Fruit fly (Drosophila melanogaster) whole organism, embryonic: Measurements from ENCODE around the gene ppk24.

ENCODE experiments used
- Atf-2 ChIP-seq: fragments of 200-800 bp; sonication (Bioruptor generic); optimal IDR thresholded peaks from 2 replicates; lab custom pipeline; 2016; ENCODE audit warnings: missing biosample characterization, missing genetic modification characterization
- Blimp-1 ChIP-seq: fragments of 200-800 bp; sonication (Bioruptor generic); optimal IDR thresholded peaks from 3 replicates; lab custom pipeline; 2018; ENCODE audit warnings: missing biosample characterization, missing genetic modification characterization, mild to moderate bottlenecking, moderate library complexity, missing genetic modification reagents
- CG1024 ChIP-seq: fragments of 200-800 bp; sonication (Bioruptor generic); IDR thresholded peaks from 2 replicates; pipeline ENCODE4 v1.3.6; 2022; ENCODE audit warnings: missing biosample characterization, missing genetic modification characterization
- CG11247 ChIP-seq: fragments of 200-800 bp; sonication (Bioruptor generic); IDR thresholded peaks from 2 replicates; pipeline ENCODE4 v1.3.6; 2022; ENCODE audit warnings: missing biosample characterization, missing genetic modification characterization
- CG11398 ChIP-seq: fragments of 200-800 bp; sonication (Bioruptor generic); optimal IDR thresholded peaks from 2 replicates; lab custom pipeline; 2016; ENCODE audit warnings: missing biosample characterization, missing genetic modification characterization
- CG12744 ChIP-seq: fragments of 200-800 bp; sonication (Bioruptor generic); optimal IDR thresholded peaks from 2 replicates; lab custom pipeline; 2016; ENCODE audit warnings: missing biosample characterization, missing genetic modification characterization
- CG12942 ChIP-seq: fragments of 200-800 bp; sonication (Bioruptor generic); optimal IDR thresholded peaks from 3 replicates; lab custom pipeline; 2016; ENCODE audit warnings: missing biosample characterization, missing genetic modification characterization
- CG13296 ChIP-seq: fragments of 200-800 bp; sonication (Bioruptor generic); optimal IDR thresholded peaks from 3 replicates; lab custom pipeline; 2018; ENCODE audit warnings: missing biosample characterization, mild to moderate bottlenecking, missing genetic modification characterization
- CG15479 ChIP-seq: fragments of 200-800 bp; sonication (Bioruptor generic); optimal IDR thresholded peaks from 3 replicates; lab custom pipeline; 2019; ENCODE audit warnings: missing biosample characterization, mild to moderate bottlenecking, missing genetic modification characterization, moderate library complexity
- CG33213 ChIP-seq: fragments of 200-800 bp; sonication (Bioruptor generic); optimal IDR thresholded peaks from 3 replicates; lab custom pipeline; 2016; ENCODE audit warnings: missing biosample characterization, missing genetic modification characterization
- CG33557 ChIP-seq: fragments of 200-800 bp; sonication (Bioruptor generic); optimal IDR thresholded peaks from 2 replicates; lab custom pipeline; 2019; ENCODE audit warnings: missing biosample characterization, mild to moderate bottlenecking, missing genetic modification characterization, moderate library complexity
- CG4328 ChIP-seq: fragments of 200-800 bp; sonication (Bioruptor generic); optimal IDR thresholded peaks from 3 replicates; lab custom pipeline; 2017; ENCODE audit warnings: missing biosample characterization, missing genetic modification reagents, missing genetic modification characterization
- CG4360 ChIP-seq: fragments of 200-800 bp; sonication (Bioruptor generic); IDR thresholded peaks from 2 replicates; pipeline ENCODE4 v1.3.6; 2022; ENCODE audit warnings: missing biosample characterization, missing genetic modification characterization
- CG4854 ChIP-seq: fragments of 200-800 bp; sonication (Bioruptor generic); optimal IDR thresholded peaks from 2 replicates; lab custom pipeline; 2016; ENCODE audit warnings: missing biosample characterization, missing genetic modification characterization, inconsistent platforms
- CG5245 ChIP-seq: fragments of 200-800 bp; sonication (Bioruptor generic); optimal IDR thresholded peaks from 3 replicates; lab custom pipeline; 2016; ENCODE audit warnings: missing biosample characterization, missing genetic modification characterization
- CG6813 ChIP-seq: fragments of 200-800 bp; sonication (Bioruptor generic); optimal IDR thresholded peaks from 2 replicates; lab custom pipeline; 2017; ENCODE audit warnings: missing biosample characterization, missing genetic modification characterization, mild to moderate bottlenecking, moderate library complexity, missing genetic modification reagents
- CG8765 ChIP-seq: fragments of 200-800 bp; sonication (Bioruptor generic); IDR thresholded peaks from 2 replicates; pipeline ENCODE4 v1.3.6; 2022; ENCODE audit warnings: missing biosample characterization, missing genetic modification characterization
- Camta ChIP-seq: fragments of 200-800 bp; sonication (Bioruptor generic); optimal IDR thresholded peaks from 2 replicates; lab custom pipeline; 2016; ENCODE audit warnings: missing biosample characterization, missing genetic modification characterization
- Dbx ChIP-seq: fragments of 200-800 bp; sonication (Bioruptor generic); IDR thresholded peaks from 3 replicates; pipeline ENCODE4 v1.3.6; 2022; ENCODE audit warnings: missing biosample characterization, missing genetic modification characterization
- Dek ChIP-seq: fragments of 200-800 bp; sonication (Bioruptor generic); optimal IDR thresholded peaks from 3 replicates; lab custom pipeline; 2019; ENCODE audit warnings: missing biosample characterization, mild to moderate bottlenecking, missing genetic modification characterization, moderate library complexity
- HmgD ChIP-seq: fragments of 200-800 bp; sonication (Bioruptor generic); optimal IDR thresholded peaks from 3 replicates; lab custom pipeline; 2016; ENCODE audit warnings: missing biosample characterization, missing genetic modification characterization
- Hr39 ChIP-seq: fragments of >200 bp; optimal IDR thresholded peaks from 2 replicates; lab custom pipeline; 2017
- MESR4 ChIP-seq: fragments of 200-800 bp; sonication (Bioruptor generic); optimal IDR thresholded peaks from 2 replicates; lab custom pipeline; 2018; ENCODE audit warnings: missing biosample characterization, mild to moderate bottlenecking, missing genetic modification characterization, moderate library complexity
- Meics ChIP-seq: fragments of 200-800 bp; sonication (Bioruptor generic); optimal IDR thresholded peaks from 2 replicates; lab custom pipeline; 2017; ENCODE audit warnings: missing biosample characterization, mild to moderate bottlenecking, missing genetic modification characterization
- Mrtf ChIP-seq: fragments of 200-800 bp; sonication (Bioruptor generic); IDR thresholded peaks from 3 replicates; pipeline ENCODE4 v1.3.6; 2022; ENCODE audit warnings: missing biosample characterization, missing genetic modification characterization
- Neu2 ChIP-seq: fragments of 200-800 bp; sonication (Bioruptor generic); optimal IDR thresholded peaks from 3 replicates; lab custom pipeline; 2016; ENCODE audit warnings: missing biosample characterization, missing genetic modification characterization, borderline replicate concordance
- Oli ChIP-seq: fragments of 200-800 bp; sonication (Bioruptor generic); optimal IDR thresholded peaks from 2 replicates; lab custom pipeline; 2018; ENCODE audit warnings: missing biosample characterization, mild to moderate bottlenecking, missing genetic modification characterization, moderate library complexity
- Taf1 ChIP-seq: fragments of 200-800 bp; sonication (Bioruptor generic); IDR thresholded peaks from 2 replicates; pipeline ENCODE4 v1.3.6; 2022; ENCODE audit warnings: missing biosample characterization, missing genetic modification characterization
- ab ChIP-seq: fragments of 200-800 bp; sonication (Bioruptor generic); optimal IDR thresholded peaks from 2 replicates; lab custom pipeline; 2016; ENCODE audit warnings: missing biosample characterization, missing genetic modification characterization
- ac ChIP-seq: fragments of 200-800 bp; sonication (Bioruptor generic); optimal IDR thresholded peaks from 3 replicates; lab custom pipeline; 2017; ENCODE audit warnings: missing biosample characterization, mild to moderate bottlenecking, missing genetic modification characterization
- amos ChIP-seq: fragments of 200-800 bp; sonication (Bioruptor generic); IDR thresholded peaks from 2 replicates; pipeline ENCODE4 v1.3.6; 2022; ENCODE audit warnings: missing biosample characterization, missing genetic modification characterization; ENCODE audit not compliant: partially characterized antibody
- cg ChIP-seq: fragments of 200-800 bp; sonication (Bioruptor generic); optimal IDR thresholded peaks from 3 replicates; lab custom pipeline; 2019; ENCODE audit warnings: missing biosample characterization, mild to moderate bottlenecking, missing genetic modification characterization, moderate library complexity
- dan ChIP-seq: fragments of 200-800 bp; sonication (Bioruptor generic); IDR thresholded peaks from 2 replicates; pipeline ENCODE4 v1.3.6; 2022; ENCODE audit warnings: missing biosample characterization, missing genetic modification characterization
- danr ChIP-seq: fragments of 200-800 bp; sonication (Bioruptor generic); IDR thresholded peaks from 2 replicates; pipeline ENCODE4 v1.3.6; 2022; ENCODE audit warnings: missing biosample characterization, missing genetic modification characterization
- ems ChIP-seq: fragments of 200-800 bp; sonication (Bioruptor generic); optimal IDR thresholded peaks from 3 replicates; lab custom pipeline; 2016; ENCODE audit warnings: missing biosample characterization, missing genetic modification characterization
- grau ChIP-seq: fragments of 200-800 bp; optimal IDR thresholded peaks from 3 replicates; lab custom pipeline; 2019; ENCODE audit warnings: missing biosample characterization, mild to moderate bottlenecking, missing genetic modification characterization, moderate library complexity
- gsb-n ChIP-seq: fragments of 200-800 bp; sonication (Bioruptor generic); optimal IDR thresholded peaks from 3 replicates; lab custom pipeline; 2018; ENCODE audit warnings: missing biosample characterization, mild to moderate bottlenecking, missing genetic modification characterization
- klu ChIP-seq: fragments of 200-800 bp; sonication (Bioruptor generic); IDR thresholded peaks from 2 replicates; pipeline ENCODE4 v1.3.6; 2022; ENCODE audit warnings: missing biosample characterization, missing genetic modification characterization
- mirr ChIP-seq: fragments of 200-800 bp; sonication (Bioruptor generic); optimal IDR thresholded peaks from 3 replicates; lab custom pipeline; 2018; ENCODE audit warnings: missing biosample characterization, mild to moderate bottlenecking, missing genetic modification characterization
- peb ChIP-seq: fragments of 200-800 bp; sonication (Bioruptor generic); IDR thresholded peaks from 2 replicates; pipeline ENCODE4 v1.3.6; 2022; ENCODE audit warnings: missing biosample characterization, missing genetic modification characterization
- pita ChIP-seq: fragments of 200-800 bp; sonication (Bioruptor generic); optimal IDR thresholded peaks from 2 replicates; lab custom pipeline; 2017; ENCODE audit warnings: missing biosample characterization, mild to moderate bottlenecking, missing genetic modification characterization
- pnt ChIP-seq: fragments of 200-800 bp; sonication (Bioruptor generic); optimal IDR thresholded peaks from 3 replicates; lab custom pipeline; 2016; ENCODE audit warnings: missing biosample characterization, missing genetic modification characterization
- repo ChIP-seq: fragments of 200-800 bp; sonication (Bioruptor generic); optimal IDR thresholded peaks from 2 replicates; lab custom pipeline; 2016; ENCODE audit warnings: missing biosample characterization, missing genetic modification characterization
- seq ChIP-seq: fragments of 200-800 bp; sonication (Bioruptor generic); IDR thresholded peaks from 2 replicates; pipeline ENCODE4 v1.3.6; 2022; ENCODE audit warnings: missing biosample characterization, missing genetic modification characterization
- slp2 ChIP-seq: fragments of 200-800 bp; sonication (Bioruptor generic); optimal IDR thresholded peaks from 2 replicates; lab custom pipeline; 2016; ENCODE audit warnings: missing biosample characterization, missing genetic modification characterization
- sob ChIP-seq: fragments of 200-800 bp; sonication (Bioruptor generic); IDR thresholded peaks from 2 replicates; pipeline ENCODE4 v1.3.6; 2022; ENCODE audit warnings: missing biosample characterization, missing genetic modification characterization
- tap ChIP-seq: fragments of 200-800 bp; optimal IDR thresholded peaks from 3 replicates; lab custom pipeline; 2019; ENCODE audit warnings: missing biosample characterization, mild to moderate bottlenecking, missing genetic modification characterization, moderate library complexity
- tgo ChIP-seq: fragments of 200-800 bp; sonication (Bioruptor generic); IDR thresholded peaks from 3 replicates; pipeline ENCODE4 v1.3.6; 2022; ENCODE audit warnings: missing biosample characterization, missing genetic modification characterization
- tna ChIP-seq: fragments of 200-800 bp; sonication (Bioruptor generic); IDR thresholded peaks from 2 replicates; pipeline ENCODE4 v1.3.6; 2022; ENCODE audit warnings: missing biosample characterization, missing genetic modification characterization; ENCODE audit not compliant: partially characterized antibody
- wor ChIP-seq: fragments of 200-800 bp; sonication (Bioruptor generic); IDR thresholded peaks from 2 replicates; pipeline ENCODE4 v1.3.6; 2022; ENCODE audit warnings: missing biosample characterization, missing genetic modification characterization
- zfh2 ChIP-seq: fragments of 200-800 bp; sonication (Bioruptor generic); optimal IDR thresholded peaks from 2 replicates; lab custom pipeline; 2016; ENCODE audit warnings: missing biosample characterization, missing genetic modification characterization

ppk24 gene

DNA sequence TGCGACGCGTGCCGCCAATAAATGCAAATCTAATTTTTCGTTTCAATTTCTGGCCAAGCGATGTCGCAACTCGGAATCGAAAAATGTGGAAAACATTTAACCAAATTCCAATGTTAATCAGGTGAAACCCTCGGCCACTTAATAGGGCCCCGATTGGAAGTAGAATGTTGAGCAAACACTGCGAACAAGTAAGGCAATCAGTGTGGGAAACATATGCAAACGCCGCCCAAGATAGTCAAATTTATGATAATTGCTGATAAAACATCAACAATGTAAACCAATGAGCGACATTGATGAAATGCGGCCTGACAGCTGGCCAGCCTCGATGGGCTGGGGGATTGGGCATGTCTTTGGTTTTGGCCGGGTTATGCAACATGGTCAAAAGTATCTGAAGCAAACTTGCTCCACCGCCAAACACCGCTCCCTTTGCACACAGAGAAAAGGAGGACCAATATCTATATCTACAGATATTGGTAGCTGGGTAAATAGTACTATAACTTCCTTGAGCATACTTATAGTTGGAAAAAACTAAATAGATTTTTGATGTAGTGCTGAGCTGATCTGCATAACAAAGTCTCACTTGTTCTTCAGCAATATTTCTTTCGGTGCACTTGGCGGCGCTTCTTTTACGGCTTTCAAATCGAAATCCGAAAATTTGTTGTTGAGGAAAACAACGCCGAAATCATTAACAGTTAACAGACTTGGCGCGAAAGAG is 18.1 kb upstream of the ppk24 start:
- no peak for TF ChIP-seq CG8765 (GFP tag; lab: Robert Waterston, UW)
- TF ChIP-seq pita (GFP tag; lab: Kevin White, UChicago), result no peak
- TF ChIP-seq Oli (tag; lab: Kevin White, UChicago), result peak; percentile 82
- TF ChIP-seq ems (GFP tag; lab: Kevin White, UChicago), result peak; percentile 45
- peak; percentile 74 for TF ChIP-seq grau (tag; lab: Kevin White, UChicago)
- peak; percentile 51 for TF ChIP-seq CG4328 (GFP tag; lab: Kevin White, UChicago)
- TF ChIP-seq CG33213 (GFP tag; lab: Kevin White, UChicago), result peak; percentile 29
- peak; percentile 49 for TF ChIP-seq CG12942
- peak; percentile 35 for TF ChIP-seq CG4854 (GFP tag; lab: Kevin White, UChicago)
- TF ChIP-seq dan, result no peak
- TF ChIP-seq peb, result peak; percentile 33; the same call in 1 of the 2 replicates
- TF ChIP-seq Camta (GFP tag; lab: Kevin White, UChicago), result peak; percentile 60
- TF ChIP-seq ac (GFP tag; lab: Kevin White, UChicago), result no peak
- peak; percentile 84 for TF ChIP-seq tap
- TF ChIP-seq gsb-n (tag; lab: Kevin White, UChicago), result peak; percentile 49
- TF ChIP-seq CG12744 (GFP tag; lab: Kevin White, UChicago), result peak; percentile 21
- no peak for TF ChIP-seq amos (GFP tag; lab: Robert Waterston, UW)
- no peak for TF ChIP-seq mirr (GFP tag; lab: Kevin White, UChicago)
- TF ChIP-seq sob (GFP tag; lab: Robert Waterston, UW), result peak; percentile 77
- peak; percentile 75 for TF ChIP-seq CG11247 (GFP tag; lab: Robert Waterston, UW)
- TF ChIP-seq CG1024 (GFP tag; lab: Robert Waterston, UW), result peak; percentile 44
- peak; percentile 58 for TF ChIP-seq CG11398 (GFP tag; lab: Kevin White, UChicago)
- peak; percentile 83 for TF ChIP-seq Mrtf (GFP tag; lab: Robert Waterston, UW)
- TF ChIP-seq slp2 (GFP tag; lab: Kevin White, UChicago), result peak; percentile 44
- TF ChIP-seq CG4360 (GFP tag; lab: Robert Waterston, UW), result 0 out of 2 replicates have a peak, but pooled peaks have one; percentile 19
- no peak for TF ChIP-seq Taf1
- TF ChIP-seq CG15479 (GFP tag; lab: Kevin White, UChicago), result no peak
- TF ChIP-seq seq (GFP tag; lab: Robert Waterston, UW), result peak; percentile 69
- peak; percentile 87 for TF ChIP-seq Blimp-1 (GFP tag; lab: Kevin White, UChicago)
- no peak for TF ChIP-seq tna
- TF ChIP-seq CG13296 (GFP tag; lab: Kevin White, UChicago), result peak; percentile 80
- peak; percentile 81 for TF ChIP-seq tgo
- peak; percentile 70 for TF ChIP-seq pnt (GFP tag; lab: Kevin White, UChicago)
- peak; percentile 30 for TF ChIP-seq repo
- peak; percentile 1 for TF ChIP-seq ab (GFP tag; lab: Kevin White, UChicago)
- no peak for TF ChIP-seq Neu2 (GFP tag; lab: Kevin White, UChicago)
- TF ChIP-seq danr, result peak; percentile 59; the same call in 1 of the 2 replicates
- peak; percentile 57 for TF ChIP-seq Dek
- no peak for TF ChIP-seq Dbx (GFP tag; lab: Robert Waterston, UW)
- TF ChIP-seq CG6813 (GFP tag; lab: Kevin White, UChicago), result peak; percentile 28
- peak; percentile 16; the same call in 1 of the 2 replicates for TF ChIP-seq klu (GFP tag; lab: Robert Waterston, UW)
- TF ChIP-seq cg, result no peak
- TF ChIP-seq HmgD (GFP tag; lab: Kevin White, UChicago), result no peak
- TF ChIP-seq CG5245 (GFP tag; lab: Kevin White, UChicago), result peak; percentile 76
- peak; percentile 68 for TF ChIP-seq wor
- no peak for TF ChIP-seq Hr39 (lab: Kevin White, UChicago)
- TF ChIP-seq CG33557 (GFP tag; lab: Kevin White, UChicago), result no peak
- TF ChIP-seq Meics (GFP tag; lab: Kevin White, UChicago), result peak; percentile 62
- TF ChIP-seq Atf-2, result peak; percentile 14
- no peak for TF ChIP-seq MESR4 (GFP tag; lab: Kevin White, UChicago)
- TF ChIP-seq zfh2 (GFP tag; lab: Kevin White, UChicago), result no peak
